Fruit fly (Drosophila melanogaster): ENCODE results near the gene red.

red gene

DNA sequence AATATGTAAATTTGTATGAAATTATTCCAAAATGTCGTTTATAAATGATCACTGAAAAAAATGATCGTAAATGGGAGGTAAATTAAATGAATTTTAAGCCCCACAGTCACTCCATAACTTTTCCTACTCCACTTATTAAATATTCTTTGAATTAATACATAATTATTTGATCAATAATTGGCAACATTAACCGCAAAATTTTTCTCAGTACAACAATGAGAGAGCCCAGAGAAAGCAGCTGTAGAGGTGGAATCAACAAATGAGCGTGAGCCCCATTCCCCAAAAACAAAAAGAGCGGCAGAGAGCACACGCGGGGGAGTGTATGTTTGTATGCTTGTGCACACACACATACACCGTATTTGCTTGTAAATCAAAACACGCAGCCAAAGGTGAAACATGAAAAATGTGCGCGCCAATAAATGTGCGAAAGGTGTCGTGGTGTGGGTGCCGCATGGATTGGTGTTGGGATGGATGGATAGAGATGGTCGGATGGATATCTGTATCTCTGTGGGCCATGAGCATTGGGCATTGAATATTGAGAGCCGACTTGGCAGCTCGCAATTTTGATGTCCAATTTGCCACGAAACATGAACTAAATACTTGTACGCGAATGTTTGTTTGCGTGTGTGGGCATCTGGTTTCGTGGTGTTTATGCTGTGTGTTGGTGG is 5.0 kb upstream of the red start:
- TF ChIP-seq noc (tag; optimal IDR thresholded peaks at IDR 0.05): peak; percentile 99

DNA sequence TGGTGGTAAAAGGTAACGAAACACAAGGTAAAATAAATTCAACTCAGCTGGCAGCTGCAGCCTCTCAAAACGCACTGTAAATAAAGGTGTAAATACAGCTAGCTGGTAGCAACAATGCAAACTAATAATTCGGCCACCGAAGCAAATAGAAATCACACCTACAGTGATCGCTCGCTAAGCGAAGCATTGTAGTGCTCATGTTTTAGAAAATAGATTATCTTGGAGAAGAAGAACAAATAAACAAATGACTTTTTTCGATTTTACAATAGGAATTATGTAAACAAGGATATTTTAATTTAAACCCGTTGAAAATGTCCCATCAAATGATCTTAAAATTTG is 4.5 kb upstream of the red start:
- no peak for TF ChIP-seq noc (tag; optimal IDR thresholded peaks at IDR 0.05)

DNA sequence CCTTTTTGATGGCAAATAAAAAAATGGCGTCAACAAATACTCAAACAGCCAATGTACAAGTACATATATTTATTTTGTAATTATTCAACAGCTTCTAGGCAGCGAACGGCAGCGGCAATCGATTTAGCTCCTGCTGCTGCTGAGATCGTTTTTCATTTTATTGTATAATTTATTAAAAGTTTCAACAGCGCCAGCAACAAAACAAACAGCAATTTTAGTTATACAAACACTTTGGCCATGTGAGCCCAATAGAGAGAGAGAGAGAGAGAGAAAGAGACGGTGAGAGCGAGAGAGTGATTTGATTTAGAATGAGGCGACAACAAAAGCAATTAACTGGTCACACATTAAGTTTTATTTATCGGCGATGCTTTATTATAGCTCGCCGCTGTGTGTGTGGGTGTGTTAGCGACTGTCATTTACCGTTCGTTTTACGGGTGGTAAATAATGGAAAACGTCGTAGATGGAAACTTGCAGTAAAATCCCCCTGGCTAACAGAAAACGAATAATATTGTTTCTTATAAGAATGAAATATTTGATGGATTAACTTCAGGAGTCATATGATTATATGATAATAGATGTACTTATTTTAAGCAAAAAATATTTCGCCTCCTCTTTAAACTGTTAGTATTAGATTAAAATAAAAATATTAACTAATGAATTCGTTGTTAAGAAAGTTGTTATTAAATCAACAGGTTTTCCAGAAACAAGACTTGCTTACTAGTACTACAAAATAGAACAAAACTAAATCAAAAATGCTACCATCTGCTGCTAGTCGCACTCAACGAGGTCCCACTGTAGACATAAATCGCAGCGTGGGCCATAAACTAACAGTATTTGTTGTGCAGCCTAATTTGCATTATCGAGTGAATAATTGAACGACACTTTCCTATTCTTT is 3.6 kb upstream of the red start:
- peak; percentile 56 for TF ChIP-seq noc (tag; optimal IDR thresholded peaks at IDR 0.05)

DNA sequence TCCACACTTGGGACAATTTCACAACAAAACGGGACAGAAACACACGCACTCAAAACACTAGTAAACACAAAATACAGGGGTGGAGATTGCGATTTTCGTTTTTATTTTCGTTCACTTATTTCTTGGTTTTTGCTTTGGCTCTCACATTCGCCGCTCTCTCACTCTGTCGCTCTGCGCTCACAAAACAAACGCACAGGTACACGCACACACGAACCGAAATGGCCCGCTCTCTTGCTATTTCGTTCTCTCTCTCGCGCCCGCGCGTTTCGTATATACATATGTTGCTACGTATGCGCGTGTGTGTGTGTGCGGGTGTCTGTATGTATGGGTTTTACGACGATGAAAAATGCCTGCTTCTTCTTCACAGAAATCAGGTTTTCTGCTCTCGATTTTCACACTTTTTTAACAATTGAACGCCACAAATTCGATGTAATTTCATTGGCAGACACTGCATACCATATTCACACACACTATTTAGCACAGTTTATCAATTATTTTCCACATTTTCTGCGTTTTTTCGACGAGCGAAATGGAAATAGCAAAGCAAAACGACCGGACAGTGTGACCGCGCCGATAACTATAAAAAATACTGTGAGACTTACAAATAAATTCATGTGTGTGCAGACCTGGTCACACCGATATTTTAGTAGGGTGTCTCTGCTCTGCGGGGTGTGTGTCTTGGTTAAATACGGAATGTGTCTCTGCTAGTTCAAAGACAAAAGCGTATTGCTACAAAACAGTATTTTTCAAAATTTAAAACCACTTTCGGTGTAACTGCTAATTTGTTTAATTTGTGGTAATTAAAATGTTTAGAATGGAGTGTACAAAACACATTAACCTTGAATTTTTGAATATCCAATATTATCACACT is 2.3 kb upstream of the red start, which contains the start of gene trx:
Gene trx, minus strand, starts transcription at position 584 of the 871 bp plus-strand sequence.
- TF ChIP-seq noc (tag; optimal IDR thresholded peaks at IDR 0.05): peak; percentile 5

DNA sequence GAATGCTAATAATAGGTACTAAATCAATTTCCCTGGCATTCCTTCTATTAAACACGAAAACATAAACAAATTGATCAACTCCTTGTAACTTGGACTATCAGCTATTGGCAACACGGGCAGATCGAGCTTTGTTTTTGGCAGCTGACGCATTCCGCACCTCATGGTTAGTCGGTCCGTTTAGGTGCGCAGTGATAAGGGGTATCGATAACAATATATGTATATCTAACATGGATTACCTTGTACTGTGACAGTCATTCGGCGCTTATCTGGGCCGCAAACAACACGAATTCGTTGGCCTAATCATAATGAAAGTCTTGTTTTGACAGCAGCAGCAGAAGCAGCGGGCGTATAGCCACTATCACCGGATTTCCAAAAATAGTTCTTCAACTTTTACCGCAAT is 891 bp upstream of the red start:
- TF ChIP-seq noc (tag; optimal IDR thresholded peaks at IDR 0.05): no peak

DNA sequence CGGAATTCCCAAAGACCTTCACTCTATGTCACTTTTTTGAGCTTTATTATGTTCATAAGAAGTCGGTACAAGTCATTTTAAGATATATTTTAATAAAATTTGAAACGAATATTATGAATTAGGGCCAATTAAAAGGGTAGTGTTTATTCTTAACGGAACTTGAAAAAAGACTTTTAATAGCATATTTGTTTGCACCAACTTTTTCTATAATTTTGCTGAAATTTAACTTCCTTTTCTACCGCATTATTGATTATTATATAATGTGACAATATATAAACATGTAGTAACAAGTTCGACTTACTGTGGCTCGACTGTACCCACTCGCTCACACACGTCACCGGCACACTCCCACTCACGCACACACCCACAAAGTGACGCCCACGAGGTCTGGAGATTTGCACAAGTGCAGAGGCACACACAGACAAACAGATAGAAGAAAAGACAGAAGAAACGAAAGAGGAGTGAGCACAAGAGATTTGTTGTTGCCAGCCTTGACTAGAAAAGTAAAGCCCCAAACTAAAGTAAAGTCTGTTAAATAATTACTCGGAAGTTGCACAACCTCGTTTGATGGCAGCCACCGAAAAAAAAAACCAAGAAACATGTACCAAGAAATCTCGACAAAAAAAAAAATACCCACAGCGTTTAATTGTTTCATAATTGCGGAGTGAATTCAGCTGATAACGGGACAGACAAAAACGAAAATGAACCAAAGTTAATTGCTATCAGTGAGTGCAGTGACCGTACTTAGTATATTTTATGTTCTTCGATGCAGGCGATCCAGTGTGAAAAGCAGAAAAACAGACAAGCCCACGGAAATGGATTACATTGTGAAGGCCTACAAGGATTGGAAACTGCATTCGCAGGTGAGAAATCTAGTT is 1.3 kb downstream of the red start:
- TF ChIP-seq noc (tag; optimal IDR thresholded peaks at IDR 0.05): peak; percentile 72

DNA sequence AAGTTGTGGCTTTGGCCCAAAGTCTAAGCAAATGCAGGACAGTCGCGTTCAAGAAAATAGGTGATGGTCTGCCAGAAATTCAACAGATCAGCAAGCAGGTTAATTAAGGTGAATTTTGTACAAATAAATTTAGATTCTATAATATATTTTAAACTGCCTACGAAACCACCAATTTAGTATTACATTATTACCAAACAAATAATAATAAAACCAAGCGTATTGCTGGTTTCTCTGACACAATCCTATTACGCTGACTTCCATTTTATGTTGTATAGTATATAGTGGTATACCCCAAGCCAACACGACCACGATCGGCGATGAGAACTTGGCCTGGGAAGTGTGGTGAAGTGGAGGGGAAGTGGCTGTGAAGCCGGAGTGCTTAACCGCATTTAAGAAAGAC is 2.6 kb downstream of the red start:
- TF ChIP-seq noc (tag; optimal IDR thresholded peaks at IDR 0.05): peak; percentile 89

DNA sequence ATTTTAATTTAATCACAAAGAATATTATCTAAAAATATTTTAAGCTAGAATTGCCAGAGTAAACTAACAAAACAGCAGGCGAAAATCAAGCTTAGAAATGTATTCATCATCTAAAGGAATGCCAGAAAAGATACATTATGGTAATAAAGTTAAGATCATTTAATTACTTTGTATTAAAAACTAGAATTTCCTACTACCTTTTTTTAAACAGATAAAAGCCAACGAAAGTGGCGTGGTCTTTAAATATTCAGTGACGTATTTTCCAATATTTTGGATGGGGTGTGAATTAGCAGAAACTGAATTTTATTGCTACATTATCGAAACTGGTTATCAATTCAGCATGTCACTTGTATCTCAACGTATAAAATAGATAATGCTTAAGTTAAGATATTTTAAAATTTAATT is 3.4 kb downstream of the red start:
- no peak for TF ChIP-seq noc (tag; optimal IDR thresholded peaks at IDR 0.05)

DNA sequence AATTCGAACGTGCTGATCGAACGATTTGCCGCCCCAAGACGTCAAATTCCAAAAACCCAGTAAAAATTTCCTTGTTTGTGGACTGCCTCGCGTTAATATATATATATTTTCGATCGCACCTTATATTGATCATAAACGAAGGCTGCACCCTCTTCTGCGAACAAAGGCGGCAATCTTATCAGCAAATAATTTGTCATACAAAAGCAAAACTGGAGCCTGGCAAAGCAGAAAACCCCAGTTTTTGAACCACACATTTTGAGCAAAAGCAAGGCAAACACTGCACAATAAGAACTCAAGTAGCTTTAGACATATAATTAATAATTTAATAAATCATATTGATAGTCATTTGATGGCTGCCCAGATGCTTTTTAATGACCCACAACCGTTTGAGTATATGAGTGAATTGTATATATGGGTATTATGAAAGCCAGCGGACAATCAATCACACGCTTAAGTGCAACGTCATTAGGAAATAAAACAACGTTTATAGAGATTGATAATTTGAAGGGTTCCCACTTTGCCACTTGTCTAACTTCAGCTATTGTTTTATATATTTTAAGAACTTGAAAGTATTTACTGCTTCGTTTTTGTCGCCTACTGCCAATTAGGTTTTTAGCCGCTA is 5.6 kb downstream of the red start:
- TF ChIP-seq noc (tag; optimal IDR thresholded peaks at IDR 0.05): peak; percentile 29

DNA sequence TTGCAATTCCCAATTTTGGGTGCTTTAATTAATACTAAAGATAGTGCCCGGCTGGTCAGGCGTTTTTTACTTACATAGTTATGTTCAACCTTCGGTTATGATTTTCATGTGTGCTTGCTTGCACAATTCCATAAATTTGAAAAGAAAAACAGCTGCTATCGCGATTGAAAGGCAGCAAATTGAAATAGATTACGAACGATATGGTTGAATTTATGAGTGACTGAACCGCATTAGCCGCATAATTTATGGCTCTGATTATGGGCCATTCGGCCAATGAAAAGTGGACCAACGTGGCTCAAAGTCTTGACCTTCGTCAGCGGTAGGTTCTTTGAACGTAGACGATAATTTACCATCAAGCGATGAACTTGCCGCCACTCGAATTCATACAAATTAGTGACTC is 7.3 kb downstream of the red start:
- TF ChIP-seq noc (tag; optimal IDR thresholded peaks at IDR 0.05): peak; percentile 61

DNA sequence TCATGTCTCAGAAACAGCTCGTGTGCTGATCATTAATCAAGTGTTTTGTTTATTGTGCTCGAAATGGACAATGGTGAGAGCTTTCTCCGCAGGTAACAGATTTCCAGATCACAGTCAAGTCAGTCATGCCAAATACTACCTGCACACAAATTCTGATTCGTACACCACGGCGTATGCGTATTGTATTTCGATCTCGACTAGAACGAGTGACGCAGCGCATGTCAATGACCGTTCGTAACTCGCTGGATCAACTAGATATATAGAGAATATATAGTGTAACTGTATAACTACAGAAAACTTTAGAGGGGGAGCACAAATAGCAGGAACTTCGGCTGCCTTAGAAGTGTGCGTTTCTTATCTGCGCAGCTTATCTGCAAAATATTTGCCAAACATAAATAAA is 7.8 kb downstream of the red start:
- TF ChIP-seq noc (tag; optimal IDR thresholded peaks at IDR 0.05): no peak

DNA sequence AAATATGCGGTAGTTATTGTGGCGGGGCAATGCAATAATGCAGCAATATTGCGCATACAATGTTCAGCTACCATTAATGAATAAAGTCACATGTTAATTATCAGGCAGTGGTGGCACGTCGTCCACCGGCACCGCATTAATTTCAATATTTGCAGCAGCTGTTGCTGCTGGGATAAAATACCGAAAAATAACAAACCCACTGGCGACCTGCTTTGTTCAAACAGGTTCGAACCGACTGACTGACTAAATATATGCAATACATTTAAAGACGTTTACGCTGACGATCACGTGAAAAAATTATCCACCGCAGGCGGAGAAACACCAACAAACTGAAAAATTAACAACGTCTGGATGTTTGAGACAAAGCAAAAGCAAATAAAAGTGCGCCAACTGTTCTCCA is 8.6 kb downstream of the red start:
- TF ChIP-seq noc (tag; optimal IDR thresholded peaks at IDR 0.05): no peak

DNA sequence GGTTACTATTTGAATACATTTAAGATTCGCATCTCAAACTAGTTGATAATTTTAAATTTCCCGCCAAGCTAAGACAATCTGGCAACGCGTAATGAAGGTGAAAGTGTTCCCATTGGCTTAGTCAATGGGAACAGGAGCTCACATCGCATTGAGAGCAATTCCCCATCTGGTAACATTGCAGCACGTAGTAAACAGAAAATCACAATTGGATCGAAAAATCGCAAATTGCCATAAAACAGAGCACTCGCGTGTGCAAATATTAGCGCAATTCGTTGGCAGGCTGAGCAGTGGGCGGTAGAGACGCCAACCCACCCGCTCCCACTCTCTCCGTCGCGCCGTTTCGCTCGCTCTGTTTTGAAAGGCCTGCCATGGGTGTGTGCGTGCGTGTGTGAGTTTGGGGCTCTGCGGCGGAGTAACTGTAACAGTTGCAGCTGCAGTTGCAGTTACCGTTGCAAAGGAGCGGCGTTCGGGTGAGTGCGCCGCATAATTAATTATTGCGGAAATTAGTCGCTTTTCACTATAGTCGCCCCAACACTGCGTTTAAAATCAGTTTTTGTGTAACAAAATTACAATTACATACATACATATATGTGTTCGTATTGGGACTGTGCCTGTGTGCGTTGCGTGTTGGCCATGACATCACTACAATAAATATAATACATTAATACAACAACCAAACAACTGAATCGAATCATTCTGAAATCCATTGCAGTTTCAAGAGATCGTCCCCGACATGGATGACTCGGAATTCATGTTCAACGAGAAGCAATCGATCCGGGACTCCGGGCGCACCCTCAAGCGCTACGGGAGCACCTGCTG is 9.4 kb downstream of the red start:
- TF ChIP-seq noc (tag; optimal IDR thresholded peaks at IDR 0.05): no peak

DNA sequence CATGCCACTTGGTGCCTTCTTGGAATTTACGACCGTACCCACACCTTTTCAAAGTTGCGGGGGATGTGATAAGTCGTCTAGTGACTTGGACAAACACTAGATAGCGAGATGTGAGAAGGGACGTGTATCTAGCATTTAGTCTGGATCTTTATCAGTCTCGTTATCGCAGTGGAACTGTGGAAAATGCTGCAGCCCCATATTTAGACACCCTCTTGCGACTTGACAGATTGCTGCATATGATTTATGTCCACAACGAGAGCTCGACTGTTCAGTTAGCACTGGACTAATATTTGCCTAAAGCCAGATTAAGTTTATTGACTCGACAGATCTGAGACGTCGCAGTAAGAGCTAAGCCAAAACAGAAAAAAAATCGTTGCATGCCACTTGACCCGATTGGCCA is 11.0 kb downstream of the red start:
- peak; percentile 8 for TF ChIP-seq noc (tag; optimal IDR thresholded peaks at IDR 0.05)

Measured in whole organism, larva.